Worm (Caenorhabditis elegans): ENCODE measurements around the gene prx-5.
A peak's percentile ranks its signal among the peaks of the same experiment; 100 is the strongest.

Gene prx-5

DNA sequence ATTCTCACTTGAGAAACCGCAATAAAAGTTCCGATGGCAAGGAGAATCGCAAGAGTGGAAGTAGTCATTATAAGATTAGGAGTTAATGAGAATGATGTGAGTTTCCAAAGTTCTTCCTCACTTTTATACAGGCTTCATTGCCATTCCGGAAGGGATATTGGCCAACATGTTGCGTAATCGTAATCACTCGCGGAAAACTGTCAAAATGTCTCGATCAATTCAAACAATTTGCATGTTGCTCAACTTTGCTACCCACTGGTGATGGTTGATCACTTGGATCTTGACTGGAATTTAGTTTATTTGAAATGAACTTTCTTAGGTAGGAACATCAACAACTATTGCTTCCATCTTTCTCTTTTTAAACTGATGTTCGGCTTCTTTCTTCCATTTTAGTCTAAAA is 32.8 kb downstream of the prx-5 start, which contains the start of gene idpb-4:
TSS of gene idpb-4 (minus strand) at position 101 of the 400 bp plus-strand sequence.
- TF ChIP-seq ztf-16 (tag; optimal IDR thresholded peaks at IDR 0.05), result no peak
- no peak for TF ChIP-seq dve-1 (tag; optimal IDR thresholded peaks at IDR 0.05)
- no peak for TF ChIP-seq tbx-7 (tag; optimal IDR thresholded peaks at IDR 0.05)
- no peak for TF ChIP-seq pax-1 (tag; optimal IDR thresholded peaks at IDR 0.05)
- TF ChIP-seq ceh-45 (GFP tag; IDR thresholded peaks at IDR 0.05), result no peak
- TF ChIP-seq pat-9 (tag; optimal IDR thresholded peaks at IDR 0.05), result no peak
- no peak for TF ChIP-seq sox-2 (GFP tag; IDR thresholded peaks at IDR 0.05)
- no peak for TF ChIP-seq ceh-14 (tag; optimal IDR thresholded peaks at IDR 0.05)
- no peak for TF ChIP-seq ceh-24 (tag; optimal IDR thresholded peaks at IDR 0.05)
- TF ChIP-seq C38D4.7 (GFP tag; optimal IDR thresholded peaks at IDR 0.05), result no peak
- TF ChIP-seq ets-4 (tag; optimal IDR thresholded peaks at IDR 0.05), result no peak
- no peak for TF ChIP-seq sdc-2 (tag; optimal IDR thresholded peaks at IDR 0.05)
- no peak for TF ChIP-seq pha-2 (tag; optimal IDR thresholded peaks at IDR 0.05)
- no peak for TF ChIP-seq ref-2 (tag; optimal IDR thresholded peaks at IDR 0.05)
- TF ChIP-seq ceh-30 (tag; optimal IDR thresholded peaks at IDR 0.05), result no peak

DNA sequence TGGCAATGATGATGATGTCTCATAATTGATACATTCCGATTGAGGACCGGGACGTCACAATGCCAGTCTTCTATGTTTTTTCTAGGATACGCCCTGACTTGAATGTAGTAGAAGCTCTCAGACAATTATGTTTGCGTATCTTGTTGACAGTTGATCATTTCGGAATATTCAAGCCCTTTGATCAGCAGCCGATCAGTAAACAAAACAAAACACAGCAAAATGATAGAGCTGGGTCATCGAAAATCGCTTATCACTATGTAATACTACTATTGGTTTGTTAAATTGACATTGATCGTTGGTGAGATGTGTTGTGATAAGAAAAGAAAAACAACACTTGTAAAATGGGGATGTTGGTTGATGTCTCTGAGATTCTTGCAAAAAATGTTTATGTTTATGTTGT is 33.6 kb downstream of the prx-5 start:
- TF ChIP-seq elt-4 (tag; optimal IDR thresholded peaks at IDR 0.05) (no peak), elt-2 (tag; optimal IDR thresholded peaks at IDR 0.05) (peak; percentile 23)

DNA sequence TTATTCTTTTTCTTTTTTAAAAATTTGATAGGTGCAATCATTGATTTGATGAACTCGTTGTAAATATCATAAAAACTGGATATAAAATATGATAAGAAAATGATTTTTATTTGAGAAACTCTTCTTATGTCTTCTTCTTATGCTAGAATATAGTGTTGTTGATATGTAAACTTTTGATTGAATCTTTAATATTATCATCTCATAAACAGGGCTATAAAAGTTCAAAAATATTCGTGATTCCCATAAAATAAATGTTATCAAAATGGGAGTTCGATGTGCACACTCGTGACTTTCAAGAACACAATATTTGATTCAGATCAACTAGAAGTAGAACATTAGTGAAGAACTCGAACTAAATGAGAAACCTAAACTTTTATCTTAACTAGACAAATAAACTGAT is 34.3 kb downstream of the prx-5 start:
- TF ChIP-seq unc-55 (GFP tag; optimal IDR thresholded peaks at IDR 0.05), result no peak
- TF ChIP-seq ahr-1 (tag; optimal IDR thresholded peaks at IDR 0.05), result no peak
- TF ChIP-seq unc-86 (tag; optimal IDR thresholded peaks at IDR 0.05), result no peak
- TF ChIP-seq Y22D7AL.16 (tag; optimal IDR thresholded peaks at IDR 0.05), result no peak
- no peak for TF ChIP-seq eyg-1 (tag; optimal IDR thresholded peaks at IDR 0.05)
- TF ChIP-seq unc-42 (tag; optimal IDR thresholded peaks at IDR 0.05), result no peak
- no peak for TF ChIP-seq fkh-6 (tag; optimal IDR thresholded peaks at IDR 0.05)
- no peak for TF ChIP-seq fax-1 (tag; optimal IDR thresholded peaks at IDR 0.05)
- TF ChIP-seq unc-3 (GFP tag; conservative IDR thresholded peaks at IDR 0.05), result no peak
- no peak for TF ChIP-seq unc-3 (tag; optimal IDR thresholded peaks at IDR 0.05)

DNA sequence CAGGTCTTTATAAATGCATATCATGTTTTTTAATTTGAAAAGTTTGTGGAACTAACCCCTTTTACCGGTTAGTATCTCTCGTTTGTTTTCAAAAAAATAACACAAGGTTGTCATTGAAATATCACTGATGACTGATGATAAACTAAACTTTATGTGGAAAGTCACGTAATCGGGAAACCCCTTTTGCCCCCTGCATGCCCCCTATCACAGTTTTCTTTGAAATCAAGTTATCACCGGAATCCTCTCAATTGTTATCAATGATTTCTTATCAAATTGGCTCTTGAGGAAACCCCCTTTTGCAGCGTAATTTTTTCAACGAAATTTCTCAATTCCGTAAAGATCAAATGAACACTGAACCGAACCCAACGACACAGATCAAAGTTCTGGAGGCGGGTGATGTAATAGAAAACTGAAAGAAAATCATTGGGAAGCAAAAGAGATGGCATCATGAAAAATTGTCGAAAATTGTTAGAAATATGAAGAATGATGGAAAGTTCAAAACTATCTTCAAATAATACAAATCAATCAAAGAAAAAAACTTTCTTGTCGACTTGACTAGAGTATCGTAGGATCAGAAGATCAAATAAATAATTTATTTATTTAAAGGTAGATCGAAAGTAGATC is 35.8 kb downstream of the prx-5 start:
- TF ChIP-seq elt-2 (tag; optimal IDR thresholded peaks at IDR 0.05) (peak; percentile 95), ceh-14 (tag; optimal IDR thresholded peaks at IDR 0.05) (no peak)

DNA sequence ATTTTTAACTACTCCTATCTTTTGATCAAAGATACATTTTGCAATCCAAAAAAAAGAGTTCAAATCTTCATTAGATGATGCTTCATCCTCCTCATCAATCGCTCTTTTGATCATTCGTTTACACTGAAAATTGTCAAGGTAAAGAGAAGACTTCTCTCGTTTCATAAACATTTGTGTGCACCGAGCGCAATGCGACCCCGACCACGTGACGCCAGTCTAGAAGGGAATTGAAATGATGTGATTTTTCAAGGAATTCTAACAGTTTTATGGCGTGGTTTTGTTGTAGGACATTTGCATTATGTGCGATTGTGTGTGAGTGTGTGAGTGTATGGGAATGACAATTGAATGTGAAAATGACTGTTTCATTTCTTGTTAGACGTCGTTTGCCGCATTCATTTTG is 36.7 kb downstream of the prx-5 start:
- TF ChIP-seq hlh-30 (tag; optimal IDR thresholded peaks at IDR 0.05; ENCODE audit: insufficient read depth), result peak; percentile 35
- no peak for TF ChIP-seq fkh-6 (tag; optimal IDR thresholded peaks at IDR 0.05)
- no peak for TF ChIP-seq fax-1 (tag; optimal IDR thresholded peaks at IDR 0.05)
- TF ChIP-seq unc-55 (GFP tag; optimal IDR thresholded peaks at IDR 0.05), result no peak

DNA sequence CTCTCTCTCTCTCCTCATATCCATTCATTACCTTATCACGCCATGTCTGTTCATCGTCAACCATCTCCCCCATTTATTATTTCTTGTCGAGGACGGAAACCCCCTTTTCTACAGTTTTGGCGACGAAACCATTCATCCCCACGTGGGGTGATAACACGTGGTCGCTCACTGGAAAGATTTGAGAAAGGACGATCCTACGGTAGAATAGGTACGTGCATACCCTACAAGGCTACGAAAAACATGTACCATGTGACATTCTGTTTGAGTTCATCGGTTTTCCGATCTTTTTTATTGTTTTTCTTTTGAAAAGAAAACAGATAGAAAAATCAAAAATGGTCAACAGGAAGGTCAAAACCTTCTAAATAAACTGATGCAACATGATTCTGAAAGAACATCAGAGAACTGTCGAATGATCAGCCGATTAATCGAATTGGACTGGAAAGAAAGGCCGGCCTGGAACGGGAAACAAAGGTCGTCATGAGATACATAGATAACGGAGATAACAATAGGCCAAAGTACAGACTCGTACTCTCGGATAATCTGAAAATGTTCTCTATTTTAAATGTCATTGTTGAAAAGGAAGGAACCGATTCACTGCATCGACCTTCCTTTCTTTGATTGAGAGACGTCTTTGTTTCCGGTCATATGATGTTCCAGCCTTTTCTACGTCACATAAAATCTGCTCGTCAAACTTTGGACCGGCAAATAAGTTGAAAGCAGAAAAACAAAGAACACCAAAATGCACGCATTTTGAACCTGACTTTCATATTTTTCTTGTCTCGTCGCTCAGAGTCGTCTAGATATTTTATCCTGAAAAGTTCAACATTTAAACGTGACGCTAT is 37.6 kb downstream of the prx-5 start:
- TF ChIP-seq eyg-1 (tag; optimal IDR thresholded peaks at IDR 0.05), result no peak
- TF ChIP-seq nhr-232 (tag; optimal IDR thresholded peaks at IDR 0.05), result no peak
- no peak for TF ChIP-seq pha-2 (tag; optimal IDR thresholded peaks at IDR 0.05)
- TF ChIP-seq odd-2 (tag; optimal IDR thresholded peaks at IDR 0.05), result no peak
- no peak for TF ChIP-seq ceh-19 (GFP tag; optimal IDR thresholded peaks at IDR 0.05)

Measured in whole organism, late embryonic.